Worm (Caenorhabditis elegans): ENCODE measurements around the gene Y57E12B.4.

- TF ChIP-seq rnt-1 (tag; optimal IDR thresholded peaks at IDR 0.05) (no peak), sox-2 (GFP tag; IDR thresholded peaks at IDR 0.05) (no peak)
Measured at ce11 chrV:6953797-6954196, 6.5 kb upstream of the Y57E12B.4 start, which contains the start of gene srg-31.

All from whole organism, late embryonic.